Worm (Caenorhabditis elegans) whole organism, L2 larva: ENCODE data around the gene glt-4.

Source experiments
- ceh-16 ChIP-seq: fragments of 150-350 bp; optimal IDR thresholded peaks from 2 replicates; lab custom pipeline; 2014; ENCODE audit warnings: missing biosample characterization, missing genetic modification characterization
- fos-1 ChIP-seq: fragments of 150-350 bp; optimal IDR thresholded peaks from 2 replicates; lab custom pipeline; 2014; ENCODE audit warnings: missing biosample characterization, missing genetic modification characterization

DNA sequence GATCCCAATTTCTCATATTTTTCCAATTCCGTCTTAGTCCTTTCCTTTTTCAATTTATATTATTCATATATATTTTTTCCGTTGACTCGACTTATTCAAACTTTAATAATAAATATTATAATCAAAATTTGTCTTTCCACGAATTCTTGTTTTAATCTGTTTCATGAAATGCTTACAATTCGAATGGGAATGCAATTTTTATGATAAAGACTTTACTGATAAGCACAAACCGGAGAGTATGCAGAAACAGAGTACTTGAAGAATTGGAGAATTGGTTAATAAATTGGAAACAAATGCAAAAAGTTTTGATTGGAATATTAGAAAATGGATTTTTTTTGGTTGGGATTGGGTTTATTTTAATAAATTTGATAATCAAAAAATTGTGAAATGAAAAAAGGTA, 5.1 kb downstream of the glt-4 start:
- peak; percentile 23 for TF ChIP-seq fos-1 (tag; lab: Kevin White, UChicago)
- no peak for TF ChIP-seq ceh-16 (tag; lab: Kevin White, UChicago)
